Worm (Caenorhabditis elegans): ENCODE measurements around the gene pph-2.
"Not testable (repeated sequence)": the region's sequence is repeated elsewhere in the genome, so short reads cannot be mapped to it uniquely, and the experiment has no call there.

- TF ChIP-seq flh-1 (GFP tag; optimal IDR thresholded peaks at IDR 0.05); mep-1 (tag; optimal IDR thresholded peaks at IDR 0.05); mls-2 (tag; optimal IDR thresholded peaks at IDR 0.05); unc-39 (tag; optimal IDR thresholded peaks at IDR 0.05); unc-62 (GFP tag; optimal IDR thresholded peaks at IDR 0.05); ham-2 (GFP tag; optimal IDR thresholded peaks at IDR 0.05); nhr-76 (tag; optimal IDR thresholded peaks at IDR 0.05); ces-1 (GFP tag; optimal IDR thresholded peaks at IDR 0.05): not testable (repeated sequence)
Observed at ce11 chrIV:11828012-11828411, 49.6 kb downstream of the pph-2 start, which contains the start of gene M117.6.
